Fruit fly (Drosophila melanogaster) whole organism, prepupa: ENCODE measurements around the gene CG5882.
A peak's percentile ranks its signal among the peaks of the same experiment; 100 is the strongest.

ENCODE experiments used
- CG10669 ChIP-seq: fragments of 200-800 bp; sonication (Bioruptor generic); optimal IDR thresholded peaks from 3 replicates; lab custom pipeline; 2018; ENCODE audit warnings: missing biosample characterization, mild to moderate bottlenecking, missing genetic modification characterization, moderate library complexity
- CG11902 ChIP-seq: fragments of 200-800 bp; sonication (Bioruptor generic); optimal IDR thresholded peaks from 3 replicates; lab custom pipeline; 2016; ENCODE audit warnings: missing biosample characterization, missing genetic modification characterization
- CG1621 ChIP-seq: fragments of 200-800 bp; sonication (Bioruptor generic); optimal IDR thresholded peaks from 3 replicates; lab custom pipeline; 2018; ENCODE audit warnings: missing biosample characterization, mild to moderate bottlenecking, missing genetic modification characterization
- CG16779 ChIP-seq: fragments of 200-800 bp; sonication (Bioruptor generic); optimal IDR thresholded peaks from 3 replicates; lab custom pipeline; 2017; ENCODE audit warnings: missing biosample characterization, mild to moderate bottlenecking, missing genetic modification characterization
- CG3032 ChIP-seq: fragments of 200-800 bp; optimal IDR thresholded peaks from 2 replicates; lab custom pipeline; 2019; ENCODE audit warnings: missing biosample characterization, mild to moderate bottlenecking, missing genetic modification characterization, moderate library complexity
- CG31627 ChIP-seq: fragments of 200-800 bp; sonication (Bioruptor generic); optimal IDR thresholded peaks from 3 replicates; lab custom pipeline; 2016; ENCODE audit warnings: missing biosample characterization, missing genetic modification characterization
- CG3919 ChIP-seq: fragments of 200-800 bp; sonication (Bioruptor generic); optimal IDR thresholded peaks from 3 replicates; lab custom pipeline; 2016; ENCODE audit warnings: missing biosample characterization, missing genetic modification characterization
- CG4318 ChIP-seq: fragments of 200-800 bp; sonication (Bioruptor generic); optimal IDR thresholded peaks from 3 replicates; lab custom pipeline; 2017; ENCODE audit warnings: missing biosample characterization, mild to moderate bottlenecking, missing genetic modification characterization
- CG6163 ChIP-seq: fragments of 200-800 bp; sonication (Bioruptor generic); IDR thresholded peaks from 3 replicates; pipeline ENCODE4 v1.3.6; 2022; ENCODE audit warnings: missing biosample characterization, missing genetic modification characterization
- CG6276 ChIP-seq: fragments of 200-800 bp; sonication (Bioruptor generic); optimal IDR thresholded peaks from 2 replicates; lab custom pipeline; 2017; ENCODE audit warnings: missing biosample characterization, mild to moderate bottlenecking, missing genetic modification characterization
- CG6792 ChIP-seq: fragments of 200-800 bp; sonication (Bioruptor generic); optimal IDR thresholded peaks from 3 replicates; lab custom pipeline; 2016; ENCODE audit warnings: missing biosample characterization, missing genetic modification characterization
- CG6854 ChIP-seq: fragments of 200-800 bp; sonication (Bioruptor generic); optimal IDR thresholded peaks from 2 replicates; lab custom pipeline; 2017; ENCODE audit warnings: missing biosample characterization, mild to moderate bottlenecking, missing genetic modification characterization
- CG7368 ChIP-seq: fragments of 200-800 bp; sonication (Bioruptor generic); optimal IDR thresholded peaks from 3 replicates; lab custom pipeline; 2016; ENCODE audit warnings: missing biosample characterization, missing genetic modification characterization
- CG8119 ChIP-seq: fragments of 200-800 bp; sonication (Bioruptor generic); IDR thresholded peaks from 3 replicates; pipeline ENCODE4 v1.3.6; 2022; ENCODE audit warnings: missing biosample characterization, missing genetic modification characterization
- CG8632 ChIP-seq: fragments of 200-800 bp; sonication (Bioruptor generic); optimal IDR thresholded peaks from 3 replicates; lab custom pipeline; 2016; ENCODE audit warnings: missing biosample characterization, missing genetic modification characterization
- CG9139 ChIP-seq: fragments of 200-800 bp; sonication (Bioruptor generic); optimal IDR thresholded peaks from 3 replicates; lab custom pipeline; 2017; ENCODE audit warnings: missing biosample characterization, mild to moderate bottlenecking, missing genetic modification characterization
- Eip75B ChIP-seq: fragments of 200-800 bp; sonication (Bioruptor generic); optimal IDR thresholded peaks from 3 replicates; lab custom pipeline; 2016; ENCODE audit warnings: missing biosample characterization, missing genetic modification characterization
- Eip78C ChIP-seq: fragments of 200-800 bp; sonication (Bioruptor generic); peaks from one replicate; lab custom pipeline; 2016; ENCODE audit warnings: missing biosample characterization, missing genetic modification characterization
- Ets96B ChIP-seq: fragments of 200-800 bp; optimal IDR thresholded peaks from 2 replicates; lab custom pipeline; 2019; ENCODE audit warnings: missing biosample characterization, mild to moderate bottlenecking, missing genetic modification characterization, moderate library complexity
- Gug ChIP-seq: fragments of 200-800 bp; sonication (Bioruptor generic); IDR thresholded peaks from 2 replicates; pipeline ENCODE4 v1.3.6; 2022; ENCODE audit warnings: missing biosample characterization, missing genetic modification characterization
- Hr39 ChIP-seq: fragments of 200-800 bp; sonication (Bioruptor generic); optimal IDR thresholded peaks from 2 replicates; lab custom pipeline; 2016; ENCODE audit warnings: missing biosample characterization, missing genetic modification characterization
- Lpt ChIP-seq: fragments of 200-800 bp; sonication (Bioruptor generic); optimal IDR thresholded peaks from 3 replicates; lab custom pipeline; 2016; ENCODE audit warnings: missing biosample characterization, missing genetic modification characterization
- Sox102F ChIP-seq: fragments of 200-800 bp; sonication (Bioruptor generic); optimal IDR thresholded peaks from 2 replicates; lab custom pipeline; 2016; ENCODE audit warnings: missing biosample characterization, mild to moderate bottlenecking, missing genetic modification characterization
- Sox14 ChIP-seq: fragments of 200-800 bp; sonication (Bioruptor generic); optimal IDR thresholded peaks from 3 replicates; lab custom pipeline; 2016; ENCODE audit warnings: missing biosample characterization, missing genetic modification characterization
- cyc ChIP-seq: fragments of 200-800 bp; sonication (Bioruptor generic); optimal IDR thresholded peaks from 3 replicates; lab custom pipeline; 2016; ENCODE audit warnings: missing biosample characterization, missing genetic modification characterization
- dac ChIP-seq: fragments of 200-800 bp; sonication (Bioruptor generic); optimal IDR thresholded peaks from 2 replicates; lab custom pipeline; 2017; ENCODE audit warnings: missing biosample characterization, mild to moderate bottlenecking, missing genetic modification characterization
- eg ChIP-seq: fragments of 200-800 bp; sonication (Bioruptor generic); IDR thresholded peaks from 3 replicates; pipeline ENCODE4 v1.3.6; 2022; ENCODE audit warnings: missing biosample characterization, missing genetic modification characterization
- esn ChIP-seq: fragments of 200-800 bp; sonication (Bioruptor generic); optimal IDR thresholded peaks from 2 replicates; lab custom pipeline; 2016; ENCODE audit warnings: missing biosample characterization, mild to moderate bottlenecking, missing genetic modification characterization, moderate library complexity
- fd59A ChIP-seq: fragments of 200-800 bp; sonication (Bioruptor generic); optimal IDR thresholded peaks from 2 replicates; lab custom pipeline; 2017; ENCODE audit warnings: missing biosample characterization, mild to moderate bottlenecking, missing genetic modification characterization, missing genetic modification reagents
- fd85E ChIP-seq: fragments of 200-800 bp; sonication (Bioruptor generic); optimal IDR thresholded peaks from 3 replicates; lab custom pipeline; 2016; ENCODE audit warnings: missing biosample characterization, missing genetic modification characterization
- fkh ChIP-seq: fragments of 200-800 bp; sonication (Bioruptor generic); optimal IDR thresholded peaks from 3 replicates; lab custom pipeline; 2017; ENCODE audit warnings: missing biosample characterization, mild to moderate bottlenecking, missing genetic modification characterization, moderate library complexity
- lz ChIP-seq: fragments of 200-800 bp; sonication (Bioruptor generic); optimal IDR thresholded peaks from 3 replicates; lab custom pipeline; 2016; ENCODE audit warnings: missing biosample characterization, missing genetic modification characterization
- net ChIP-seq: fragments of 200-800 bp; sonication (Bioruptor generic); optimal IDR thresholded peaks from 3 replicates; lab custom pipeline; 2016; ENCODE audit warnings: missing biosample characterization, missing genetic modification characterization
- pdm3 ChIP-seq: fragments of 200-800 bp; sonication (Bioruptor generic); optimal IDR thresholded peaks from 3 replicates; lab custom pipeline; 2016; ENCODE audit warnings: missing biosample characterization, missing genetic modification characterization
- salr ChIP-seq, 2 experiments: fragments of 200-800 bp; sonication (Bioruptor generic); optimal IDR thresholded peaks; 3 replicates each; lab custom pipeline; 2016 to 2018; ENCODE audit warnings: missing biosample characterization in 2 of 2, missing genetic modification characterization in 2 of 2, mild to moderate bottlenecking in 1 of 2
- ss ChIP-seq, 2 experiments: fragments of 200-800 bp; sonication (Bioruptor generic); optimal IDR thresholded peaks; 2 replicates in 1 of 2; 3 replicates in 1 of 2; lab custom pipeline; 2017 to 2018; ENCODE audit warnings: mild to moderate bottlenecking in 2 of 2, missing biosample characterization in 2 of 2, missing genetic modification characterization in 2 of 2, moderate library complexity in 1 of 2
- svp ChIP-seq: fragments of 200-800 bp; sonication (Bioruptor generic); peaks from one replicate; lab custom pipeline; 2016; ENCODE audit warnings: missing biosample characterization, missing genetic modification characterization
- topi ChIP-seq: fragments of 200-800 bp; sonication (Bioruptor generic); optimal IDR thresholded peaks from 3 replicates; lab custom pipeline; 2016; ENCODE audit warnings: missing biosample characterization, missing genetic modification characterization

Gene CG5882

dm6 chr3R:27153062-27153878, 34.8 kb downstream of the CG5882 start (continued):
- TF ChIP-seq CG1621 (tag; lab: Kevin White, UChicago) (no peak), CG10669 (GFP tag; lab: Kevin White, UChicago) (peak; percentile 24), pdm3 (GFP tag; lab: Kevin White, UChicago) (peak; percentile 38), CG3032 (tag; lab: Kevin White, UChicago) (peak; percentile 46), CG31627 (no peak), lz (GFP tag; lab: Kevin White, UChicago) (no peak), CG3919 (GFP tag; lab: Kevin White, UChicago) (peak; percentile 3), Ets96B (tag; lab: Kevin White, UChicago) (peak; percentile 10), CG6163 (GFP tag; lab: Robert Waterston, UW) (no peak), cyc (GFP tag; lab: Kevin White, UChicago) (peak; percentile 17), Hr39 (GFP tag; lab: Kevin White, UChicago) (no peak), CG11902 (GFP tag; lab: Kevin White, UChicago) (peak; percentile 0), CG6276 (GFP tag; lab: Kevin White, UChicago) (peak; percentile 7), Sox102F (no peak), CG6854 (GFP tag; lab: Kevin White, UChicago) (no peak)

dm6 chr3R:27154001-27154400, 35.6 kb downstream of the CG5882 start:
- TF ChIP-seq CG4318 (GFP tag; lab: Kevin White, UChicago) (no peak), fd59A (GFP tag; lab: Kevin White, UChicago) (no peak), CG6276 (GFP tag; lab: Kevin White, UChicago) (no peak), cyc (GFP tag; lab: Kevin White, UChicago) (no peak), fd85E (GFP tag; lab: Kevin White, UChicago) (no peak), Sox14 (GFP tag; lab: Kevin White, UChicago) (no peak), CG10669 (GFP tag; lab: Kevin White, UChicago) (no peak), eg (GFP tag; lab: Robert Waterston, UW) (no peak), Eip75B (no peak), CG9139 (GFP tag; lab: Kevin White, UChicago) (no peak), CG11902 (GFP tag; lab: Kevin White, UChicago) (no peak), CG8632 (GFP tag; lab: Kevin White, UChicago) (no peak), CG6792 (no peak), pdm3 (GFP tag; lab: Kevin White, UChicago) (no peak), Eip78C (GFP tag; lab: Kevin White, UChicago) (no peak), CG16779 (tag; lab: Kevin White, UChicago) (no peak)

dm6 chr3R:27157814-27158213, 39.4 kb downstream of the CG5882 start, which contains the start of gene grass:
Gene grass (plus strand): TSS chr3R:27157948.
- TF ChIP-seq CG11902 (GFP tag; lab: Kevin White, UChicago) (no peak), CG1621 (tag; lab: Kevin White, UChicago) (peak; percentile 30), svp (GFP tag; lab: Kevin White, UChicago) (peak; percentile 86), Eip78C (GFP tag; lab: Kevin White, UChicago) (peak; percentile 5), Gug (no peak), fd59A (GFP tag; lab: Kevin White, UChicago) (no peak)

DNA sequence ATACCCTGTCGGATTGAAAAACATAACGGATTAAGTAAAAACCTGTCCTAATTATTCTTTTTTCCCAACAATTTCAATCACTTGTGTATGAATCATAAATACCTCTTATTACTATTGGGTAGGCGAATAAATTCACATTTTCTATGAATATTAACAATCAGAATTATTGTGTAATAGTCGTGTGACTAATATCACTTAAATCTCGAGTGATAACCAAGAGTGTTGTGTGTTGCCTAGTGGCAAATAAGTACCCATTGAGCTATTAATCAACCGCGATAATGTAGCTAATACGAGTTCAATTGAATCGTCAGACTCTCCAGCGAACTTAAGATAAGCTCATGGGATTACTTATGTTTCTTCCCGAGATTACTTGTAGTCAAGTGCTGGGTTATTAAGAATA, 41.4 kb downstream of the CG5882 start:
- TF ChIP-seq CG7368 (no peak), Sox14 (GFP tag; lab: Kevin White, UChicago) (no peak)

- TF ChIP-seq svp (GFP tag; lab: Kevin White, UChicago), result peak; percentile 62
- no peak for TF ChIP-seq CG1621 (tag; lab: Kevin White, UChicago)
- TF ChIP-seq, all 60 proteins: peak for 1
These were observed 42.4 kb downstream of the CG5882 start, which contains the start of gene CG5909 for dm6 chr3R:27160858-27161257. Gene CG5909 (plus strand): TSS chr3R:27161158.

DNA sequence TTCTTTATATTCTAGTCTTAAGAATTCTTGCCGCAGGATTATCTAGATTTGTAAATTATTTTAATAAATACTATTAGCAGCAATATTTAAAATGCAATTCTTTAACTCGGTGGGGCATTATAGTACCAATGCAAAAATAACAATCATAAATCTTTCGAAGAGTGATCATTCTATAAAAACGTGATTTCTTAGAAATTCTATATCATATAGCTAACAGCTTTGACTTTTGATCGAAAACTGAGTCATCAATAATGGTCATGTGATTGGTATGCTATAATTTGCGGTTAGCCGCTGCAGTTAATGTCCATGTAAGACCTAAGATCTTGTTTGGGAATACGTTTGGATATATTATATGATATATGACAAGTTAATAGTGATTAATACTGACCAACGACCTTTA, 44.4 kb downstream of the CG5882 start, which contains the start of gene ppk31:
Gene ppk31, plus strand, starts transcription at position 301 of the 400 bp plus-strand sequence.
- TF ChIP-seq esn (GFP tag; lab: Kevin White, UChicago) (no peak), ss (GFP tag; optimal IDR thresholded peaks at IDR 0.05; lab: Kevin White, UChicago) (no peak), net (GFP tag; lab: Kevin White, UChicago) (no peak), fkh (GFP tag; lab: Kevin White, UChicago) (no peak), CG1621 (tag; lab: Kevin White, UChicago) (no peak), Lpt (GFP tag; lab: Kevin White, UChicago) (no peak), dac (GFP tag; lab: Kevin White, UChicago) (no peak), Sox102F (no peak), fd59A (GFP tag; lab: Kevin White, UChicago) (no peak), CG8119 (GFP tag; lab: Robert Waterston, UW) (no peak), CG3032 (tag; lab: Kevin White, UChicago) (no peak), salr (GFP tag; optimal IDR thresholded peaks at IDR 0.05; lab: Kevin White, UChicago) (no peak), topi (GFP tag; lab: Kevin White, UChicago) (no peak)
- TF ChIP-seq, all 60 proteins: peak for 0
